Fruit fly (Drosophila melanogaster) whole organism, embryonic: ENCODE measurements around the gene CG4770.

Experiments used
- ATbp ChIP-seq: fragments of 200-800 bp; sonication (Bioruptor generic); optimal IDR thresholded peaks from 2 replicates; lab custom pipeline; 2017; ENCODE audit warnings: missing biosample characterization, mild to moderate bottlenecking, missing genetic modification characterization, missing genetic modification reagents
- Ada2b ChIP-seq: fragments of 200-800 bp; sonication (Bioruptor generic); IDR thresholded peaks from 2 replicates; pipeline ENCODE4 v1.3.6; 2022; ENCODE audit warnings: missing biosample characterization, missing genetic modification characterization
- Atf3 ChIP-seq: fragments of 200-800 bp; sonication (Bioruptor generic); optimal IDR thresholded peaks from 3 replicates; lab custom pipeline; 2016; ENCODE audit warnings: missing biosample characterization, missing genetic modification characterization
- Atf6 ChIP-seq: fragments of 200-800 bp; sonication (Bioruptor generic); IDR thresholded peaks from 2 replicates; pipeline ENCODE4 v1.3.6; 2022; ENCODE audit warnings: missing biosample characterization, missing genetic modification characterization
- Awh ChIP-seq: fragments of 200-800 bp; sonication (Bioruptor generic); IDR thresholded peaks from 2 replicates; pipeline ENCODE4, ENCODE4 v1.3.6; 2022; ENCODE audit warnings: missing biosample characterization, missing genetic modification characterization
- CG10267 ChIP-seq: fragments of 200-800 bp; sonication (Bioruptor generic); optimal IDR thresholded peaks from 2 replicates; lab custom pipeline; 2018; ENCODE audit warnings: missing biosample characterization, mild to moderate bottlenecking, missing genetic modification characterization, moderate library complexity
- CG10959 ChIP-seq: fragments of 200-800 bp; sonication (Bioruptor generic); IDR thresholded peaks from 2 replicates; pipeline ENCODE4 v1.3.6; 2022; ENCODE audit warnings: missing biosample characterization, missing genetic modification characterization
- CG12744 ChIP-seq: fragments of 200-800 bp; sonication (Bioruptor generic); optimal IDR thresholded peaks from 2 replicates; lab custom pipeline; 2016; ENCODE audit warnings: missing biosample characterization, missing genetic modification characterization
- CG13287 ChIP-seq: fragments of 200-800 bp; sonication (Bioruptor generic); IDR thresholded peaks from 2 replicates; pipeline ENCODE4 v1.3.6; 2022; ENCODE audit warnings: missing biosample characterization, missing genetic modification characterization; ENCODE audit not compliant: partially characterized antibody
- CG13424 ChIP-seq: fragments of 200-800 bp; sonication (Bioruptor generic); optimal IDR thresholded peaks from 2 replicates; lab custom pipeline; 2019; ENCODE audit warnings: missing biosample characterization, mild to moderate bottlenecking, missing genetic modification characterization, moderate library complexity
- CG15514 ChIP-seq: fragments of 200-800 bp; sonication (Bioruptor generic); optimal IDR thresholded peaks from 3 replicates; lab custom pipeline; 2017; ENCODE audit warnings: missing biosample characterization, missing genetic modification characterization, mild to moderate bottlenecking, moderate library complexity, missing genetic modification reagents
- CG17186 ChIP-seq: fragments of 200-800 bp; sonication (Bioruptor generic); optimal IDR thresholded peaks from 3 replicates; lab custom pipeline; 2017; ENCODE audit warnings: missing biosample characterization, missing genetic modification reagents, missing genetic modification characterization
- CG18599 ChIP-seq: fragments of 200-800 bp; sonication (Bioruptor generic); optimal IDR thresholded peaks from 3 replicates; lab custom pipeline; 2017; ENCODE audit warnings: missing biosample characterization, missing genetic modification characterization, mild to moderate bottlenecking, moderate library complexity, missing genetic modification reagents
- CG2116 ChIP-seq: fragments of 200-800 bp; sonication (Bioruptor generic); optimal IDR thresholded peaks from 3 replicates; lab custom pipeline; 2018; ENCODE audit warnings: missing biosample characterization, mild to moderate bottlenecking, missing genetic modification characterization
- CG31224 ChIP-seq: fragments of 200-800 bp; sonication (Bioruptor generic); IDR thresholded peaks from 2 replicates; pipeline ENCODE4 v1.3.6; 2022; ENCODE audit warnings: missing biosample characterization, missing genetic modification characterization
- CG34422 ChIP-seq: fragments of 200-800 bp; sonication (Bioruptor generic); IDR thresholded peaks from 3 replicates; pipeline ENCODE4 v1.3.6; 2022; ENCODE audit warnings: missing biosample characterization, missing genetic modification characterization
- CG4617 ChIP-seq: fragments of 200-800 bp; sonication (Bioruptor generic); optimal IDR thresholded peaks from 3 replicates; lab custom pipeline; 2016; ENCODE audit warnings: missing biosample characterization, missing genetic modification characterization, borderline replicate concordance
- CG4820 ChIP-seq: fragments of 200-800 bp; sonication (Bioruptor generic); optimal IDR thresholded peaks from 3 replicates; lab custom pipeline; 2016; ENCODE audit warnings: missing biosample characterization, missing genetic modification characterization
- CG5245 ChIP-seq: fragments of 200-800 bp; sonication (Bioruptor generic); optimal IDR thresholded peaks from 3 replicates; lab custom pipeline; 2016; ENCODE audit warnings: missing biosample characterization, missing genetic modification characterization
- CG6175 ChIP-seq: fragments of 200-800 bp; sonication (Bioruptor generic); IDR thresholded peaks from 3 replicates; pipeline ENCODE4 v1.3.6; 2022; ENCODE audit warnings: missing biosample characterization, missing genetic modification characterization
- CG6654 ChIP-seq: fragments of 200-800 bp; sonication (Bioruptor generic); optimal IDR thresholded peaks from 2 replicates; lab custom pipeline; 2017; ENCODE audit warnings: missing biosample characterization, mild to moderate bottlenecking, missing genetic modification characterization
- CG6813 ChIP-seq: fragments of 200-800 bp; sonication (Bioruptor generic); optimal IDR thresholded peaks from 2 replicates; lab custom pipeline; 2017; ENCODE audit warnings: missing biosample characterization, missing genetic modification characterization, mild to moderate bottlenecking, moderate library complexity, missing genetic modification reagents
- CG7372 ChIP-seq: fragments of 200-800 bp; sonication (Bioruptor generic); IDR thresholded peaks from 2 replicates; pipeline ENCODE4 v1.3.6; 2022; ENCODE audit warnings: missing biosample characterization, missing genetic modification characterization
- CG8089 ChIP-seq: fragments of 200-800 bp; sonication (Bioruptor generic); optimal IDR thresholded peaks from 3 replicates; lab custom pipeline; 2016; ENCODE audit warnings: missing biosample characterization, missing genetic modification characterization
- CG8388 ChIP-seq: fragments of 200-800 bp; sonication (Bioruptor generic); optimal IDR thresholded peaks from 2 replicates; lab custom pipeline; 2019; ENCODE audit warnings: missing biosample characterization, mild to moderate bottlenecking, missing genetic modification characterization, moderate library complexity
- CHES-1-like ChIP-seq: fragments of 200-800 bp; sonication (Bioruptor generic); optimal IDR thresholded peaks from 2 replicates; lab custom pipeline; 2016; ENCODE audit warnings: missing biosample characterization, missing genetic modification characterization
- D ChIP-seq, 2 experiments: fragments of 200-800 bp in 1 of 2; fragments of >200 bp in 1 of 2; sonication (Bioruptor generic) in 1 of 2; optimal IDR thresholded peaks; 2 replicates in 1 of 2; 3 replicates in 1 of 2; lab custom pipeline; 2017; ENCODE audit warnings: mild to moderate bottlenecking in 1 of 2, missing biosample characterization in 1 of 2, missing genetic modification characterization in 1 of 2, missing genetic modification reagents in 1 of 2
- Fer1 ChIP-seq: fragments of 200-800 bp; sonication (Bioruptor generic); optimal IDR thresholded peaks from 2 replicates; lab custom pipeline; 2017; ENCODE audit warnings: missing biosample characterization, mild to moderate bottlenecking, missing genetic modification characterization
- GATAe ChIP-seq: fragments of 200-800 bp; sonication (Bioruptor generic); conservative IDR thresholded peaks from 2 replicates; pipeline ENCODE4 v1.3.6; 2022; ENCODE audit warnings: missing biosample characterization, missing genetic modification characterization
- HLH54F ChIP-seq: fragments of 200-800 bp; sonication (Bioruptor generic); optimal IDR thresholded peaks from 3 replicates; lab custom pipeline; 2016; ENCODE audit warnings: missing biosample characterization, missing genetic modification characterization
- Hr51 ChIP-seq, 2 experiments: fragments of 200-800 bp; sonication (Bioruptor generic); optimal IDR thresholded peaks; 2 replicates in 1 of 2; 3 replicates in 1 of 2; lab custom pipeline; 2016 to 2018; ENCODE audit warnings: missing biosample characterization in 2 of 2, missing genetic modification characterization in 2 of 2, mild to moderate bottlenecking in 1 of 2, moderate library complexity in 1 of 2
- Mes4 ChIP-seq: fragments of 200-800 bp; sonication (Bioruptor generic); optimal IDR thresholded peaks from 2 replicates; lab custom pipeline; 2016; ENCODE audit warnings: missing biosample characterization, missing genetic modification characterization
- NC2α ChIP-seq: fragments of 200-800 bp; sonication (Bioruptor generic); optimal IDR thresholded peaks from 2 replicates; lab custom pipeline; 2016; ENCODE audit warnings: missing biosample characterization, missing genetic modification characterization
- Oli ChIP-seq: fragments of 200-800 bp; sonication (Bioruptor generic); optimal IDR thresholded peaks from 2 replicates; lab custom pipeline; 2018; ENCODE audit warnings: missing biosample characterization, mild to moderate bottlenecking, missing genetic modification characterization, moderate library complexity
- Rx ChIP-seq: fragments of 200-800 bp; sonication (Bioruptor generic); IDR thresholded peaks from 2 replicates; pipeline ENCODE4 v1.3.6; 2022; ENCODE audit warnings: missing biosample characterization, missing genetic modification characterization
- az2 ChIP-seq: fragments of 200-800 bp; sonication (Bioruptor generic); optimal IDR thresholded peaks from 3 replicates; lab custom pipeline; 2016; ENCODE audit warnings: missing biosample characterization, missing genetic modification characterization
- fd102C ChIP-seq: fragments of 200-800 bp; sonication (Bioruptor generic); optimal IDR thresholded peaks from 2 replicates; lab custom pipeline; 2018; ENCODE audit warnings: missing biosample characterization, mild to moderate bottlenecking, missing genetic modification characterization, moderate library complexity
- gcm ChIP-seq: fragments of 200-800 bp; sonication (Bioruptor generic); optimal IDR thresholded peaks from 2 replicates; lab custom pipeline; 2019; ENCODE audit warnings: missing biosample characterization, mild to moderate bottlenecking, missing genetic modification characterization, moderate library complexity
- gsb ChIP-seq: fragments of 200-800 bp; sonication (Bioruptor generic); IDR thresholded peaks from 2 replicates; pipeline ENCODE4 v1.3.6; 2022; ENCODE audit warnings: missing biosample characterization, missing genetic modification characterization
- hb ChIP-seq: fragments of 200-800 bp; sonication (Bioruptor generic); IDR thresholded peaks from 3 replicates; pipeline ENCODE4 v1.3.6; 2022; ENCODE audit warnings: missing biosample characterization, missing genetic modification characterization; ENCODE audit not compliant: partially characterized antibody
- insv ChIP-seq, 2 experiments: fragments of 200-800 bp; sonication (Bioruptor generic); optimal IDR thresholded peaks; 3 replicates each; lab custom pipeline; 2016 to 2018; ENCODE audit warnings: missing biosample characterization in 2 of 2, missing genetic modification characterization in 2 of 2
- kay ChIP-seq: fragments of 200-800 bp; sonication (Bioruptor generic); optimal IDR thresholded peaks from 2 replicates; lab custom pipeline; 2016; ENCODE audit warnings: missing biosample characterization, missing genetic modification characterization
- pan ChIP-seq, 4 experiments: fragments of >200 bp in 3 of 4; fragments of 200-800 bp in 1 of 4; sonication (Bioruptor generic) in 1 of 4; optimal IDR thresholded peaks in 3 of 4; IDR thresholded peaks in 1 of 4; 2 replicates each; pipeline versions ENCODE4 v1.3.6 to Lab custom; 2017 to 2022; ENCODE audit warnings: missing biosample characterization in 2 of 4, missing genetic modification characterization in 2 of 4, mixed read lengths in 1 of 4
- prd ChIP-seq, 3 experiments: fragments of >200 bp in 2 of 3; fragments of 200-800 bp in 1 of 3; sonication (Bioruptor generic) in 1 of 3; optimal IDR thresholded peaks in 2 of 3; IDR thresholded peaks in 1 of 3; 2 replicates in 2 of 3; 3 replicates in 1 of 3; pipeline versions ENCODE4 v1.3.6 to Lab custom; 2017 to 2022; ENCODE audit warnings: missing biosample characterization in 1 of 3, missing genetic modification characterization in 1 of 3
- toy ChIP-seq: fragments of 200-800 bp; sonication (Bioruptor generic); IDR thresholded peaks from 2 replicates; pipeline ENCODE4 v1.3.6; 2022; ENCODE audit warnings: missing biosample characterization, missing genetic modification characterization
- trh ChIP-seq: fragments of 200-800 bp; sonication (Bioruptor generic); optimal IDR thresholded peaks from 2 replicates; lab custom pipeline; 2016; ENCODE audit warnings: missing biosample characterization, missing genetic modification characterization
- zen2 ChIP-seq: fragments of 200-800 bp; sonication (Bioruptor generic); IDR thresholded peaks from 3 replicates; pipeline ENCODE4 v1.3.6; 2022; ENCODE audit warnings: missing biosample characterization, missing genetic modification characterization; ENCODE audit not compliant: partially characterized antibody

Gene CG4770

DNA sequence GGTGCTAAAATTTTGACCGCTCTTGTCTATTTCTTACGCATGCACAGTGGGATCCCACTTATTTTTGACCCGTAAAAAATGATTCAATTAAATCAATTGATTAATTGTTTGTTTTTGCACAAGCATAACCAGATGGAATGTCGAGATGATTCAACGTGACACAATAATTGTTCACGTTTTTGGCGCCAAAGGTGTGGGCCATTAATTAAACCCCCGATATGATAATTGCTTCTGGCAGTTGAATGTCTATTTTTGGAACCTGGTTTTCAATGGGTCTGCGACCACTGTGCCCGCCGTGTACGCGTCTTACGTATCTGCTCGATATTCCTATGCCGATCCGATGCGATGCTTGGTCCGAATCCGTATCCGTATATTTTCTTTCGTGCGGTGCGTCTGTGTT lies 26.3 kb upstream of the CG4770 start (continued):
- TF ChIP-seq GATAe (GFP tag; lab: Robert Waterston, UW) = 0 out of 2 replicates have a peak, but pooled peaks have one; percentile 27
- peak; percentile 61 for TF ChIP-seq CG8388
- peak; percentile 75; the same call in 1 of the 2 replicates for TF ChIP-seq Atf6 (GFP tag; lab: Robert Waterston, UW)
- peak; percentile 56 for TF ChIP-seq CG10267 (tag; lab: Kevin White, UChicago)
- 0 out of 2 replicates have a peak, but pooled peaks have one; percentile 8 for TF ChIP-seq toy (GFP tag; lab: Robert Waterston, UW)
- peak; percentile 11; the same call in 1 of the 3 replicates for TF ChIP-seq CG6175 (GFP tag; lab: Robert Waterston, UW)
- TF ChIP-seq CG13424 (tag; lab: Kevin White, UChicago) = peak; percentile 68
- TF ChIP-seq Fer1 (GFP tag; lab: Kevin White, UChicago) = peak; percentile 80
- TF ChIP-seq CG4820 (GFP tag; lab: Kevin White, UChicago) = peak; percentile 65
- peak; percentile 33; the same call in 1 of the 3 replicates for TF ChIP-seq zen2 (GFP tag; lab: Robert Waterston, UW)
- peak; percentile 53 for TF ChIP-seq az2 (GFP tag; lab: Kevin White, UChicago)
- TF ChIP-seq CG6813 (GFP tag; lab: Kevin White, UChicago) = peak; percentile 68
- TF ChIP-seq CG5245 (GFP tag; lab: Kevin White, UChicago) = peak; percentile 56
- peak; percentile 31 for TF ChIP-seq CG12744 (GFP tag; lab: Kevin White, UChicago)
- peak; percentile 31 for TF ChIP-seq CG8089
- peak; percentile 14; the same call in 1 of the 2 replicates for TF ChIP-seq CG13287
- TF ChIP-seq Atf3 = peak; percentile 32
- TF ChIP-seq prd (optimal IDR thresholded peaks at IDR 0.05; lab: Kevin White, UChicago) = no peak
- TF ChIP-seq prd (GFP tag; IDR thresholded peaks at IDR 0.05; lab: Robert Waterston, UW) = peak; percentile 84
- peak; percentile 54 for TF ChIP-seq CG10959 (GFP tag; lab: Robert Waterston, UW)
- TF ChIP-seq trh = peak; percentile 16
- peak; percentile 78 for TF ChIP-seq CG7372
- 0 out of 2 replicates have a peak, but pooled peaks have one; percentile 30 for TF ChIP-seq Awh (GFP tag; lab: Robert Waterston, UW)
- no peak for TF ChIP-seq CG17186 (GFP tag; lab: Kevin White, UChicago)
- 0 out of 2 replicates have a peak, but pooled peaks have one; percentile 33 for TF ChIP-seq CG31224
- no peak; the same call in 1 of the 2 replicates for TF ChIP-seq gsb
- TF ChIP-seq CG15514 (GFP tag; lab: Kevin White, UChicago) = no peak
- TF ChIP-seq CHES-1-like = peak; percentile 40
- TF ChIP-seq ATbp (GFP tag; lab: Kevin White, UChicago) = peak; percentile 65
- TF ChIP-seq CG34422 (GFP tag; lab: Robert Waterston, UW) = peak; percentile 83
- peak; percentile 37 for TF ChIP-seq NC2α (GFP tag; lab: Kevin White, UChicago)
- no peak for TF ChIP-seq fd102C (GFP tag; lab: Kevin White, UChicago)
- peak; percentile 11 to 76 for TF ChIP-seq Hr51 (GFP tag; optimal IDR thresholded peaks at IDR 0.05; lab: Kevin White, UChicago)
- TF ChIP-seq CG2116 (GFP tag; lab: Kevin White, UChicago) = no peak
- peak; percentile 17 for TF ChIP-seq kay (GFP tag; lab: Kevin White, UChicago)
- no peak for TF ChIP-seq hb (GFP tag; lab: Robert Waterston, UW)
- peak; percentile 77 for TF ChIP-seq Oli (tag; lab: Kevin White, UChicago)
- TF ChIP-seq HLH54F (GFP tag; lab: Kevin White, UChicago) = peak; percentile 55
- no peak for TF ChIP-seq CG4617 (GFP tag; lab: Kevin White, UChicago)
- TF ChIP-seq Rx = peak; percentile 53
- TF ChIP-seq Ada2b = peak; percentile 67
- TF ChIP-seq insv (GFP tag; optimal IDR thresholded peaks at IDR 0.05; lab: Kevin White, UChicago) = no peak
- no peak for TF ChIP-seq Mes4 (GFP tag; lab: Kevin White, UChicago)
- TF ChIP-seq CG6654 (GFP tag; lab: Kevin White, UChicago) = peak; percentile 42
- TF ChIP-seq pan (optimal IDR thresholded peaks at IDR 0.05; lab: Kevin White, UChicago) = no peak
- TF ChIP-seq pan (GFP tag; optimal IDR thresholded peaks at IDR 0.05 in 1 of 2, IDR thresholded peaks at IDR 0.05 in 1 of 2) = peak in 1 of 2 experiments; percentile 84
- peak; percentile 55 for TF ChIP-seq gcm (GFP tag; lab: Kevin White, UChicago)
- peak; percentile 78 for TF ChIP-seq CG18599
- TF ChIP-seq D (optimal IDR thresholded peaks at IDR 0.05; lab: Kevin White, UChicago) = no peak
- peak; percentile 59 for TF ChIP-seq D (GFP tag; optimal IDR thresholded peaks at IDR 0.05; lab: Kevin White, UChicago)
